Fruit fly (Drosophila melanogaster) S2 (cell line): ENCODE measurements around the gene CG46306.

Source experiments
- CG8478 ChIP-seq: fragments of >200 bp; optimal IDR thresholded peaks from 2 replicates; lab custom pipeline; 2018
- CTCF ChIP-seq, 2 experiments: fragments of >200 bp; optimal IDR thresholded peaks; 2 replicates each; lab custom pipeline; 2018

dm6 chrX:16800530-16801027 is 34.7 kb downstream of the CG46306 start, which contains the start of the genes CG9132 and CG4789:
- TF ChIP-seq CG8478 (lab: Kevin White, UChicago) (no peak), CTCF (optimal IDR thresholded peaks at IDR 0.05; lab: Kevin White, UChicago) (no peak)
